Worm (Caenorhabditis elegans) whole organism, mixed stage, embryonic: ENCODE results near the gene F56H9.8.
A peak's percentile ranks its signal among the peaks of the same experiment; 100 is the strongest.

Experiments used
- M03D4.4 ChIP-seq: sonication (generic microtip); optimal IDR thresholded peaks from 2 replicates; lab custom pipeline; 2017; ENCODE audit warnings: mild to moderate bottlenecking, missing genetic modification characterization, missing compliant biosample characterization
- bed-3 ChIP-seq: fragments of 200-800 bp; sonication (Bioruptor generic); optimal IDR thresholded peaks from 3 replicates; lab custom pipeline; 2018; ENCODE audit warnings: mild to moderate bottlenecking, missing genetic modification characterization, moderate library complexity, missing compliant biosample characterization
- blmp-1 ChIP-seq: fragments of 150-350 bp; optimal IDR thresholded peaks from 2 replicates; lab custom pipeline; 2014; ENCODE audit warnings: missing biosample characterization, missing genetic modification characterization
- ceh-39 ChIP-seq: fragments of 150-350 bp; optimal IDR thresholded peaks from 2 replicates; lab custom pipeline; 2014; ENCODE audit warnings: missing biosample characterization, missing genetic modification characterization
- ceh-43 ChIP-seq: fragments of 200-800 bp; sonication (Bioruptor generic); optimal IDR thresholded peaks from 2 replicates; lab custom pipeline; 2018; ENCODE audit warnings: mild to moderate bottlenecking, missing genetic modification characterization, moderate library complexity, missing compliant biosample characterization
- ceh-83 ChIP-seq: fragments of 200-800 bp; sonication (Bioruptor generic); optimal IDR thresholded peaks from 2 replicates; lab custom pipeline; 2018; ENCODE audit warnings: mild to moderate bottlenecking, missing genetic modification characterization, missing compliant biosample characterization
- ces-1 ChIP-seq: fragments of 150-350 bp; optimal IDR thresholded peaks from 2 replicates; lab custom pipeline; 2014; ENCODE audit warnings: missing biosample characterization, missing genetic modification reagents, missing genetic modification characterization
- cnd-1 ChIP-seq: fragments of 200-800 bp; sonication (Bioruptor generic); optimal IDR thresholded peaks from 2 replicates; lab custom pipeline; 2018; ENCODE audit warnings: mild to moderate bottlenecking, missing genetic modification characterization, missing compliant biosample characterization
- drap-1 ChIP-seq: fragments of 200-800 bp; sonication (Bioruptor generic); optimal IDR thresholded peaks from 3 replicates; lab custom pipeline; 2018; ENCODE audit warnings: mild to moderate bottlenecking, missing genetic modification characterization, missing compliant biosample characterization
- elt-1 ChIP-seq: sonication (generic microtip); optimal IDR thresholded peaks from 2 replicates; lab custom pipeline; 2017; ENCODE audit warnings: missing genetic modification characterization, mild to moderate bottlenecking, missing compliant biosample characterization, antibody characterized with exemption, moderate library complexity, borderline replicate concordance; ENCODE audit not compliant: insufficient read depth
- elt-3 ChIP-seq: fragments of 150-350 bp; optimal IDR thresholded peaks from 2 replicates; lab custom pipeline; 2014; ENCODE audit warnings: missing biosample characterization, missing genetic modification characterization
- flh-1 ChIP-seq: fragments of 200-800 bp; sonication (Bioruptor generic); optimal IDR thresholded peaks from 2 replicates; lab custom pipeline; 2018; ENCODE audit warnings: mild to moderate bottlenecking, missing genetic modification characterization, moderate library complexity, missing compliant biosample characterization
- ham-2 ChIP-seq: fragments of 200-800 bp; sonication (Bioruptor generic); optimal IDR thresholded peaks from 2 replicates; lab custom pipeline; 2018; ENCODE audit warnings: mild to moderate bottlenecking, missing genetic modification characterization, missing compliant biosample characterization
- hlh-1 ChIP-seq: fragments of 150-350 bp; optimal IDR thresholded peaks from 2 replicates; lab custom pipeline; 2014; ENCODE audit warnings: missing biosample characterization, missing genetic modification reagents, missing genetic modification characterization
- lin-13 ChIP-seq: fragments of 150-350 bp; optimal IDR thresholded peaks from 2 replicates; lab custom pipeline; 2014; ENCODE audit warnings: missing biosample characterization, missing genetic modification characterization
- lin-32 ChIP-seq: fragments of 200-800 bp; sonication (Bioruptor generic); optimal IDR thresholded peaks from 2 replicates; lab custom pipeline; 2018; ENCODE audit warnings: mild to moderate bottlenecking, missing genetic modification characterization, missing compliant biosample characterization
- lsy-2 ChIP-seq: fragments of 150-350 bp; optimal IDR thresholded peaks from 2 replicates; lab custom pipeline; 2014; ENCODE audit warnings: missing biosample characterization, missing genetic modification characterization
- mab-5 ChIP-seq: fragments of 150-350 bp; optimal IDR thresholded peaks from 2 replicates; lab custom pipeline; 2014; ENCODE audit warnings: missing biosample characterization, missing genetic modification characterization
- mep-1 ChIP-seq: fragments of 150-350 bp; optimal IDR thresholded peaks from 2 replicates; lab custom pipeline; 2017; ENCODE audit warnings: missing biosample characterization, missing genetic modification reagents, missing genetic modification characterization, inconsistent platforms
- mls-2 ChIP-seq: sonication (generic microtip); optimal IDR thresholded peaks from 2 replicates; lab custom pipeline; 2016; ENCODE audit warnings: mild to moderate bottlenecking, missing genetic modification characterization, moderate library complexity, missing compliant biosample characterization
- nhr-12 ChIP-seq: fragments of 150-350 bp; optimal IDR thresholded peaks from 2 replicates; lab custom pipeline; 2014; ENCODE audit warnings: missing biosample characterization, missing genetic modification characterization
- nhr-2 ChIP-seq: fragments of 150-350 bp; optimal IDR thresholded peaks from 2 replicates; lab custom pipeline; 2014; ENCODE audit warnings: missing biosample characterization, missing genetic modification characterization
- nhr-237 ChIP-seq: fragments of 150-350 bp; optimal IDR thresholded peaks from 2 replicates; lab custom pipeline; 2014; ENCODE audit warnings: missing biosample characterization, missing genetic modification characterization
- nhr-28 ChIP-seq: fragments of 150-350 bp; optimal IDR thresholded peaks from 2 replicates; lab custom pipeline; 2014; ENCODE audit warnings: missing biosample characterization, missing genetic modification characterization
- nhr-76 ChIP-seq: sonication (generic microtip); optimal IDR thresholded peaks from 2 replicates; lab custom pipeline; 2017; ENCODE audit warnings: missing biosample characterization, missing genetic modification characterization
- pha-4 ChIP-seq: fragments of 150-350 bp; optimal IDR thresholded peaks from 2 replicates; lab custom pipeline; 2018; ENCODE audit warnings: missing biosample characterization, missing genetic modification reagents, missing genetic modification characterization
- sem-2 ChIP-seq: fragments of 200-800 bp; sonication (Bioruptor generic); optimal IDR thresholded peaks from 2 replicates; lab custom pipeline; 2018; ENCODE audit warnings: mild to moderate bottlenecking, missing genetic modification characterization, missing compliant biosample characterization
- snpc-4 ChIP-seq: fragments of 150-350 bp; optimal IDR thresholded peaks from 2 replicates; lab custom pipeline; 2014; ENCODE audit warnings: missing biosample characterization, missing genetic modification characterization
- sptf-1 ChIP-seq: sonication (generic microtip); optimal IDR thresholded peaks from 2 replicates; lab custom pipeline; 2017; ENCODE audit warnings: mild to moderate bottlenecking, missing genetic modification characterization, moderate library complexity, missing compliant biosample characterization
- tbx-8 ChIP-seq: fragments of 200-800 bp; sonication (Bioruptor generic); optimal IDR thresholded peaks from 2 replicates; lab custom pipeline; 2018; ENCODE audit warnings: mild to moderate bottlenecking, missing genetic modification characterization, moderate library complexity, missing compliant biosample characterization
- unc-120 ChIP-seq: sonication (generic microtip); optimal IDR thresholded peaks from 2 replicates; lab custom pipeline; 2017; ENCODE audit warnings: missing genetic modification characterization, missing compliant biosample characterization; ENCODE audit not compliant: poor library complexity, severe bottlenecking
- unc-39 ChIP-seq: fragments of 150-350 bp; optimal IDR thresholded peaks from 2 replicates; lab custom pipeline; 2014; ENCODE audit warnings: missing biosample characterization, missing genetic modification characterization
- unc-62 ChIP-seq: fragments of 150-350 bp; optimal IDR thresholded peaks from 2 replicates; lab custom pipeline; 2014; ENCODE audit warnings: missing biosample characterization, missing genetic modification reagents, missing genetic modification characterization
- zip-8 ChIP-seq: fragments of 150-350 bp; optimal IDR thresholded peaks from 2 replicates; lab custom pipeline; 2014; ENCODE audit warnings: missing biosample characterization, missing genetic modification characterization
- ztf-11 ChIP-seq: fragments of 150-350 bp; optimal IDR thresholded peaks from 2 replicates; lab custom pipeline; 2014; ENCODE audit warnings: missing biosample characterization, missing genetic modification characterization

The F56H9.8 gene

DNA sequence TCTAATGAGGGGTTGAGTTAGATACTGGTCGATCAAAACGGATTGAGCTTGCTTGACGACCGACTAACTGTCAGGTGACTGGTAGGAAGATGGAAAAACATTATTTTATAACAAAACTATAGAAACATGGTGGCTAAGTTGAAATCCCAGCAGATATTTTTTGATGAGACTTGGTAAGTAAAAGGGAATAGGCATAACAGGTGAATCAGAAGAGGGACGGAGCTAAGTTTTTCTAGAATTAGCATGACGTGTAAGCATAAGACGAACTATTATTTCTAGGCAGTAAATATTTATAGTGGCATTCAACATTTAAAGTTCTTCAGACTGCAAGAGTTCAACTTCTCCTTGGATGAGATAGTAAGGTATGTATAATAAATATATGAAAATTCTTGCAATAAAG lies at the start of gene F56H9.8:
Gene F56H9.8, plus strand, starts transcription at position 301 of the 400 bp plus-strand sequence.
- TF ChIP-seq ceh-39 (no peak), drap-1 (no peak), elt-3 (no peak), unc-39 (no peak), M03D4.4 (no peak), nhr-76 (tag; lab: Kevin White, UChicago) (no peak), sptf-1 (no peak), tbx-8 (GFP tag; lab: Kevin White, UChicago) (no peak)

DNA sequence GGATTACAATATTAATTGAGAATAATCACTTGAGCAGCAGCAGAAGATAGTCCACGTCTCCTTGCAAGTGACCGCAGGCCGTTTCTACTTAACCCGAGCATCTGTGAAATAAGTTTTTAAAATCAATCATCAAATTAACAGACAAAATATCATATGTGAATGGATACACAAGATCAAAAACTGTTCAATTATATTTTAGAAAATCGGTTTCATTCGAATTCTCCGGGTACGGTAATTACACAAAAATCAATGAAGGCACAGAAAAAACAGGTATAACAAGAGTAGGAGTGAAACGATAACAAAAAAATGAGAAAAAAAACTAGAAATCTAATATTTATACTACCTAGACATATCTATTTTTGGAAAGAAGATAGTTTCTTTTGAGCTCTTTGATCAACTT lies 48.4 kb upstream of the F56H9.8 start, which contains the start of gene mma-1:
Gene mma-1, minus strand, starts transcription at position 101 of the 400 bp plus-strand sequence.
- TF ChIP-seq tbx-8 (GFP tag; lab: Kevin White, UChicago) = no peak
- TF ChIP-seq lin-13 (tag; lab: Kevin White, UChicago) = no peak
- no peak for TF ChIP-seq cnd-1 (tag; lab: Kevin White, UChicago)
- TF ChIP-seq flh-1 (GFP tag; lab: Kevin White, UChicago) = no peak
- TF ChIP-seq ceh-43 (GFP tag; lab: Kevin White, UChicago) = no peak
- TF ChIP-seq mep-1 (tag; lab: Kevin White, UChicago) = no peak
- TF ChIP-seq drap-1 = no peak
- no peak for TF ChIP-seq pha-4 (tag; lab: Kevin White, UChicago)
- TF ChIP-seq unc-39 = no peak
- TF ChIP-seq snpc-4 (tag; lab: Kevin White, UChicago) = no peak
- no peak for TF ChIP-seq zip-8

DNA sequence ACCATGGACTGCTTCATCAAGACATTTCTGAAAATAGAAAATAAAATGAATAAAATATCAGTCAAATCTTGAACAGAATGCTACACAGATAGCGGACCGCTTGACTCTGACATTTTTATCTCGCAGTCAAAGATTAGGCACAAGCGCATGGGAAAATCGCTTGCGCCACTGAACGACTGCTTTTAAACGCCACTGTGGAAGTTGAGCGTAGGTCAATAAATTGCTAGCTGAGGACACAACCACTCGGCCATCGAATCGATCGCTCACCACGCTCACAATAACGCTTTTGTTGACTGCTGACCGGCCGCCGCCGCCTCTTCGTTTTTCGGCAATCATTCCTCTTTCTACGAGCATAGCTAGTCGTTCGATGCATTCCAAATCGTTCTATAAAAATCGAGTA lies 47.8 kb upstream of the F56H9.8 start:
- peak; percentile 42 for TF ChIP-seq unc-120 (tag; lab: Kevin White, UChicago)
- TF ChIP-seq mep-1 (tag; lab: Kevin White, UChicago) = no peak
- peak; percentile 85 for TF ChIP-seq sptf-1
- no peak for TF ChIP-seq blmp-1
- no peak for TF ChIP-seq ceh-39
- peak; percentile 63 for TF ChIP-seq pha-4 (tag; lab: Kevin White, UChicago)
- TF ChIP-seq ces-1 (GFP tag; lab: Kevin White, UChicago) = no peak
- no peak for TF ChIP-seq nhr-76 (tag; lab: Kevin White, UChicago)
- TF ChIP-seq drap-1 = peak; percentile 83
- TF ChIP-seq bed-3 (GFP tag; lab: Kevin White, UChicago) = peak; percentile 64
- peak; percentile 84 for TF ChIP-seq M03D4.4
- TF ChIP-seq nhr-28 (tag; lab: Kevin White, UChicago) = no peak
- no peak for TF ChIP-seq nhr-237 (tag; lab: Kevin White, UChicago)
- peak; percentile 53 for TF ChIP-seq hlh-1 (tag; lab: Kevin White, UChicago)
- no peak for TF ChIP-seq snpc-4 (tag; lab: Kevin White, UChicago)
- no peak for TF ChIP-seq elt-1
- TF ChIP-seq mab-5 (tag; lab: Kevin White, UChicago) = no peak
- TF ChIP-seq ceh-43 (GFP tag; lab: Kevin White, UChicago) = peak; percentile 59
- TF ChIP-seq nhr-2 (tag; lab: Kevin White, UChicago) = no peak
- TF ChIP-seq ztf-11 (tag; lab: Kevin White, UChicago) = no peak
- peak; percentile 69 for TF ChIP-seq tbx-8 (GFP tag; lab: Kevin White, UChicago)
- TF ChIP-seq sem-2 (GFP tag; lab: Kevin White, UChicago) = peak; percentile 67
- TF ChIP-seq lsy-2 (tag; lab: Kevin White, UChicago) = peak; percentile 42
- no peak for TF ChIP-seq nhr-12 (tag; lab: Kevin White, UChicago)
- no peak for TF ChIP-seq zip-8
- peak; percentile 63 for TF ChIP-seq ham-2 (GFP tag; lab: Kevin White, UChicago)
- peak; percentile 78 for TF ChIP-seq cnd-1 (tag; lab: Kevin White, UChicago)
- peak; percentile 87 for TF ChIP-seq mls-2 (tag; lab: Kevin White, UChicago)
- no peak for TF ChIP-seq flh-1 (GFP tag; lab: Kevin White, UChicago)
- TF ChIP-seq lin-13 (tag; lab: Kevin White, UChicago) = peak; percentile 25
- TF ChIP-seq lin-32 (GFP tag; lab: Kevin White, UChicago) = peak; percentile 48
- TF ChIP-seq ceh-83 = peak; percentile 82
- TF ChIP-seq unc-39 = no peak
- no peak for TF ChIP-seq elt-3
- TF ChIP-seq unc-62 (GFP tag; lab: Kevin White, UChicago) = no peak

DNA sequence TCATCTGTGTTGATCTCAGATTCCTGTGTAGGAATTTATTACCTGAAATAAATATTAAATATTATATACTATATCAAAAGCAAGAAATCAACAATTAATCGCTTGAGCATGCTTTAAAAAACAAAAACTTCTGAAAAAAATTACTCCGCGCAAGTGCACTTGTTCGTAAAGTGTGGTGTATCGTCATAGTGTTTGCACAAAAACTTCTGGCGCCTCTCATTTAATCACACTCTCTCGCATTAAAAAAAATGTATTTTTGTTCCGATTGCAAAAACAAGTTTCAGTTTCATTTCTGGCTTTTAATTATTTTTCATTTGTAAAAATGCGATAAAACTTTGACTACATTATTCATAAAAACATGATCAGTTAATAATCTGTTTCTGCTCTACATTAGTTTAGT lies 45.5 kb upstream of the F56H9.8 start, which contains the start of the genes C14C10.10 and ril-2:
Gene C14C10.10, minus strand, starts transcription at position 19 of the 400 bp plus-strand sequence.
Gene ril-2, minus strand, starts transcription at position 48 of the 400 bp plus-strand sequence.
- TF ChIP-seq mab-5 (tag; lab: Kevin White, UChicago) (no peak), mep-1 (tag; lab: Kevin White, UChicago) (no peak), nhr-2 (tag; lab: Kevin White, UChicago) (no peak), elt-3 (no peak), unc-39 (no peak), sptf-1 (no peak), lin-32 (GFP tag; lab: Kevin White, UChicago) (no peak), nhr-12 (tag; lab: Kevin White, UChicago) (no peak), ceh-83 (no peak), unc-62 (GFP tag; lab: Kevin White, UChicago) (no peak), nhr-76 (tag; lab: Kevin White, UChicago) (no peak), drap-1 (no peak)
